Worm (Caenorhabditis elegans): ENCODE data around the gene Y82E9BL.1.

ce11 chrIII:1388274-1389058, 33.2 kb upstream of the Y82E9BL.1 start, which contains the start of gene pals-20:
- no peak for TF ChIP-seq aly-1 (tag; optimal IDR thresholded peaks at IDR 0.05)
- no peak for TF ChIP-seq flt-1 (GFP tag; IDR thresholded peaks at IDR 0.05)
- TF ChIP-seq tbx-11 (GFP tag; IDR thresholded peaks at IDR 0.05): no peak
- TF ChIP-seq hmbx-1 (tag; optimal IDR thresholded peaks at IDR 0.05): no peak
- no peak for TF ChIP-seq ets-7 (tag; optimal IDR thresholded peaks at IDR 0.05)
- TF ChIP-seq ama-1 (optimal IDR thresholded peaks at IDR 0.05): no peak
- TF ChIP-seq hmg-4 (GFP tag; optimal IDR thresholded peaks at IDR 0.05): no peak
